Worm (Caenorhabditis elegans): ENCODE data around the gene far-2.
A peak's percentile ranks its signal among the peaks of the same experiment; 100 is the strongest.

Gene far-2

ce11 chrIII:9080127-9080526 is 1.5 kb upstream of the far-2 start:
- TF ChIP-seq tbx-11 (GFP tag; IDR thresholded peaks at IDR 0.05) (no peak), ceh-36 (tag; optimal IDR thresholded peaks at IDR 0.05) (no peak), ets-7 (tag; optimal IDR thresholded peaks at IDR 0.05) (no peak), tbx-37 (GFP tag; conservative IDR thresholded peaks at IDR 0.05) (no peak), aly-1 (tag; optimal IDR thresholded peaks at IDR 0.05) (no peak), hnd-1 (tag; optimal IDR thresholded peaks at IDR 0.05) (no peak), flt-1 (GFP tag; IDR thresholded peaks at IDR 0.05) (no peak), pes-1 (GFP tag; IDR thresholded peaks at IDR 0.05) (no peak)

DNA sequence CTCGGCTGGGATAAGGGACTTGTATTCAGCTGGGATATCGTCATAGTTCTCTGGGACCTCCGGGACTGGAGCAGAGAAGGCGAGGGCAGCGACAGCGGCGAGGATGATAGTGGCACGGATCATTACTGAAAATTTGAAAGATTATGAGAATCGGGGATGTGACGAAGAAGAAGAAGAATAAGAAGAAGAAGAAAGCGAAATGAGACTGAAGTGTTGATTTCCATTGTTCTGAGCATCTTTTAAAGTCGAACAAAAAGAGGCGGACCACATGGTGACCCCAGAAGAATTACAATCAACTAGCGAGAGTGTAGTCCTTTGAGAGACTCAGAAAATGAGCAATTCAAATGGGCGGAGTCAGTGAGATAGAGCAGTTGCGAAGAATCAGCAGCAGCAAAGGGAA is 573 bp upstream of the far-2 start, which contains the start of gene far-1:
Gene far-1 (minus strand): TSS at position 125 of the 400 bp plus-strand sequence.
- no peak for TF ChIP-seq ama-1 (optimal IDR thresholded peaks at IDR 0.05)
- TF ChIP-seq ceh-13 (GFP tag; optimal IDR thresholded peaks at IDR 0.05) = no peak
- no peak for TF ChIP-seq hnd-1 (tag; optimal IDR thresholded peaks at IDR 0.05)
- no peak for TF ChIP-seq hmbx-1 (tag; optimal IDR thresholded peaks at IDR 0.05)
- TF ChIP-seq B0310.2 (tag; optimal IDR thresholded peaks at IDR 0.05) = no peak
- no peak for TF ChIP-seq pes-1 (GFP tag; IDR thresholded peaks at IDR 0.05)
- TF ChIP-seq hmg-4 (GFP tag; optimal IDR thresholded peaks at IDR 0.05) = no peak
- TF ChIP-seq tbx-37 (GFP tag; conservative IDR thresholded peaks at IDR 0.05) = no peak
- TF ChIP-seq flt-1 (GFP tag; IDR thresholded peaks at IDR 0.05) = no peak

DNA sequence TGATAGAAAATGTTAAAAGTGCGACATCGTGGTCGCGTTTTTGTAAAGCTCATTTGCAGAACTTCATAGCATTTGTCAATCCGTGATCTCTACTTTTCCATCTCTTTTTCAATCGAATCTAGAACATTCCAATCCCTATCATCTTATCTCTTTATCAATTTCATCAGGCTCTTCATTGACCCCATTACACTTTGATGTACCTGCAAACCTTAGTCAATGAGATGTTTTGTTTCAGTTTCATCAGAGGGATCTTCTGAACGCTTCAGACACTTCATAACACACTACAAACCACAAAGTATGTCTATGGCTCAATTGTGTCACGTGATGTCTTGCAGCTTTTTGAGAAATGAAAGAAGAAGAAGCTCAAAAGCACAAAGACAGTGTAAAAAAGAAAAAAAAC is 1.5 kb downstream of the far-2 start:
- TF ChIP-seq F13C5.2 (tag; optimal IDR thresholded peaks at IDR 0.05) (no peak), hnd-1 (tag; optimal IDR thresholded peaks at IDR 0.05) (no peak), sea-1 (GFP tag; conservative IDR thresholded peaks at IDR 0.05) (no peak), ets-7 (tag; optimal IDR thresholded peaks at IDR 0.05) (no peak), B0310.2 (tag; optimal IDR thresholded peaks at IDR 0.05) (no peak), flt-1 (GFP tag; IDR thresholded peaks at IDR 0.05) (no peak), tbx-37 (GFP tag; conservative IDR thresholded peaks at IDR 0.05) (no peak), ama-1 (optimal IDR thresholded peaks at IDR 0.05) (no peak), tra-4 (tag; optimal IDR thresholded peaks at IDR 0.05) (no peak), tbx-11 (GFP tag; IDR thresholded peaks at IDR 0.05) (no peak), ceh-13 (GFP tag; optimal IDR thresholded peaks at IDR 0.05) (no peak), ceh-36 (tag; optimal IDR thresholded peaks at IDR 0.05) (no peak), aly-1 (tag; optimal IDR thresholded peaks at IDR 0.05) (no peak)

- TF ChIP-seq hmbx-1 (tag; optimal IDR thresholded peaks at IDR 0.05) (no peak), scrt-1 (GFP tag; IDR thresholded peaks at IDR 0.05) (no peak), hmg-4 (GFP tag; optimal IDR thresholded peaks at IDR 0.05) (no peak)
Observed at ce11 chrIII:9084329-9084728, 2.7 kb downstream of the far-2 start.

DNA sequence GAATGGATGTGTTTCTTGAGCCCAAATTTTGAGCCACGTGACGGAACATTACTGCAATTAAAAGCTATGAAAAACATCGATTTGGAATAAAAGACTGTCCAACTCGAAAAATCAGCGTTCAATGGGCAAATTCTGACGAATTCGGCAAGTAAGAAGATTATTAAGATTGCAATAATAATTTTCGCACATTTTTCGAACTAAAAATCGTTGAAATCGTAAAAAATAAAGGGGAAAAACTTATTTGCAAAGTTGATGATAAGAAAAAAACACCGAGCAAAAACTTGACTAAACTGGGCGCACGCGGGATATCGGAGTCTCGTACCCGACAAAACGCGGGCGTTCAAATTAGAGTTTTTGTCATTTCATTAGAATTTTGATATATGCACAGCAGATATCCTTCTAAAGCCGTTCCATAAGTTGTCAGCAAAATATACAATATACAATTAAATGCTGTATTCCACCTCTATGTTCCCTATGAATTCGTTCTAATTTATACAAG is 7.7 kb downstream of the far-2 start, which contains the start of the genes mccc-2 and mrpl-44:
Gene mccc-2 (minus strand): TSS at position 51 of the 499 bp plus-strand sequence.
Gene mrpl-44 (minus strand): TSS at position 51 of the 499 bp plus-strand sequence.
- TF ChIP-seq ama-1 (optimal IDR thresholded peaks at IDR 0.05) (no peak), tra-4 (tag; optimal IDR thresholded peaks at IDR 0.05) (no peak), F13C5.2 (tag; optimal IDR thresholded peaks at IDR 0.05) (peak; percentile 16)

DNA sequence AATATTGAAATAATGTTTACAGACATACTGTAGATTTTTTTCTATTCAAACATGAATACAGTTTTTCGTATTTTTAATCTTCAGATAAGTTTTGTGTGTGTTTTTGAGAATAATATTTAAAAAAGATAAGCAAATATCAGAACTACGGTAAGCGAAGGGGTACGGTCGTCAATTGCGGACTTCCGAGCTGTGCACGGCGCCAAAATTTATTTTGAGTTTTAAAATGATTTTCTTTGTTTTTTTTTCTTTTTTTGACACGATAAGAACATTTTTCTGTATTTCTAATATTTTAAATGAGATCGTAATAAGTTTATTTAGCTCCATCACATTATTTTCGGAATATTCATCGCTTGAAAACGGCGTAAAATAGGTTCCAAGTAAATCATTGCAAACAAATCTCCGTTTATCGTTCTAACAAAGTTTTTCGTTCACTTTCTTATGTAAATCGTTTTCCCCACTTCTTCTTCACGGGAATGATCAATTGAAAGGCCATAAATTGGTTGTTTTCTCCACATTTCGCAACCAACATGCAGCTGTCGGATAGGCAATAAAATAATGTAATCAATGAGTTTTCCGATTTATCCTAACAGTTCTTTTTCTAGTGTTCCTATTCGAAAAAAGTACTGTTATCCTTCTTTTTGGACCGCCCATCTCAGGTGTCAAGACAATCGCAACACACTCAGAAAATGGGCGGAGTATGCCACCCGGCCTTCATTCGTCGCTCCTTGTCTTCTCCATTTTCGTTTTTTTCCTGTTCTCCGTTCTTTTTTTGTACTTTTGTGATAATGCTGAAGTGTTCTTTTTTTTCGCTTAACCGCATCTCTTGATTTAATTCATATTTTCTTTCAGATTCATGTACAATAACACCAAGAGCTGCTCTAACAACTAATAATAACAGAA is 10.0 kb downstream of the far-2 start, which contains the start of gene glp-1:
Gene glp-1 (plus strand): TSS at position 850 of the 900 bp plus-strand sequence.
- TF ChIP-seq ceh-36 (tag; optimal IDR thresholded peaks at IDR 0.05) = no peak
- no peak for TF ChIP-seq aly-1 (tag; optimal IDR thresholded peaks at IDR 0.05)
- TF ChIP-seq hmg-4 (GFP tag; optimal IDR thresholded peaks at IDR 0.05) = no peak
- no peak for TF ChIP-seq scrt-1 (GFP tag; IDR thresholded peaks at IDR 0.05)
- no peak for TF ChIP-seq B0310.2 (tag; optimal IDR thresholded peaks at IDR 0.05)
- TF ChIP-seq tbx-37 (GFP tag; conservative IDR thresholded peaks at IDR 0.05) = no peak
- no peak for TF ChIP-seq pes-1 (GFP tag; IDR thresholded peaks at IDR 0.05)
- no peak for TF ChIP-seq ets-7 (tag; optimal IDR thresholded peaks at IDR 0.05)
- TF ChIP-seq tbx-11 (GFP tag; IDR thresholded peaks at IDR 0.05) = no peak
- no peak for TF ChIP-seq F13C5.2 (tag; optimal IDR thresholded peaks at IDR 0.05)
- no peak for TF ChIP-seq tra-4 (tag; optimal IDR thresholded peaks at IDR 0.05)
- no peak for TF ChIP-seq flt-1 (GFP tag; IDR thresholded peaks at IDR 0.05)
- TF ChIP-seq hnd-1 (tag; optimal IDR thresholded peaks at IDR 0.05) = no peak
- no peak for TF ChIP-seq ceh-13 (GFP tag; optimal IDR thresholded peaks at IDR 0.05)
- no peak for TF ChIP-seq sea-1 (GFP tag; conservative IDR thresholded peaks at IDR 0.05)
- TF ChIP-seq hmbx-1 (tag; optimal IDR thresholded peaks at IDR 0.05) = no peak
- TF ChIP-seq ama-1 (optimal IDR thresholded peaks at IDR 0.05) = no peak

DNA sequence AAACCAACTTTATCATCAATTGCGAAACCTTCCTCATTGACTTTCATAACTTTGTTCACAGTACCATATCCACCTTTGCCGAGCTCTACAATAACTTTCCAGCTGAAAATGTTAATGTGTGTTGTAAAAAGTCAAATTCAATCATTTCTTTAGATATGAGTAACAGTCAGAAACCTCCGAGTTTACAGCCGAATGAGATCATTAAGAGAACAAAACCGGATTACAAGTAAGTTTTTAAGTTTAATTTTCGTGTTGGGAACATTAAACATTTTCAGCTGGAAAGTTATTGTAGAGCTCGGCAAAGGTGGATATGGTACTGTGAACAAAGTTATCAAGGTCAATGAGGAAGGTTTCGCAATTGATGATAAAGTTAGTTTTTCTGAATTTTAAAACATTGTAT is 19.6 kb downstream of the far-2 start, which contains the start of gene ZK507.1:
Gene ZK507.1 (minus strand): TSS at position 101 of the 400 bp plus-strand sequence.
- TF ChIP-seq ceh-13 (GFP tag; optimal IDR thresholded peaks at IDR 0.05) = no peak
- TF ChIP-seq ets-7 (tag; optimal IDR thresholded peaks at IDR 0.05) = no peak
- no peak for TF ChIP-seq scrt-1 (GFP tag; IDR thresholded peaks at IDR 0.05)

DNA sequence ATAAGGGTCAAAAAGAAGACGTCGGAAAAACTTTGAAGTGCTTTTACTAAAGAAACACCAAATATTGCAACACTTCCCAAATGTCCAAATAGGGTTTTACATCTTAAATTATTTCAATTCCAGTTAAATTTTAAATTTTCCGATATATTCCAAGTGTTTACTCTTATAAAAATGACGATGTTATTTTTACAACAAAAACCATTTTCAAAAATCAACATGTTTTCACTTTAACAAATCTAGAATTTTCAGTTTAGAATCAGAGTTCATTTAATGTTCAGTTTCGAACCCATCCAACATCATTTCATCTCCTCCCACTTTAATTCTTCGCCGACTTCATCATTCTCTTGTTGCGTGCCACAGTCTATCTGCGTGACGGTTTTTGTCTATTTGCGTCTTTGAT is 22.0 kb downstream of the far-2 start, which contains the start of gene dos-1:
Gene dos-1 (plus strand): TSS at position 301 of the 400 bp plus-strand sequence.
- TF ChIP-seq tbx-37 (GFP tag; conservative IDR thresholded peaks at IDR 0.05) (no peak), flt-1 (GFP tag; IDR thresholded peaks at IDR 0.05) (no peak), ceh-13 (GFP tag; optimal IDR thresholded peaks at IDR 0.05) (no peak), B0310.2 (tag; optimal IDR thresholded peaks at IDR 0.05) (no peak), ets-7 (tag; optimal IDR thresholded peaks at IDR 0.05) (no peak), sea-1 (GFP tag; conservative IDR thresholded peaks at IDR 0.05) (no peak), aly-1 (tag; optimal IDR thresholded peaks at IDR 0.05) (no peak)

Measured in whole organism, early embryonic.